Worm (Caenorhabditis elegans): ENCODE measurements around the gene ccar-1.

ccar-1 gene

ce11 chrIV:14123956-14124355, 52.6 kb downstream of the ccar-1 start, which contains the start of gene nkcc-1:
Gene nkcc-1, minus strand, starts transcription at chrIV:14124056.
- TF ChIP-seq nhr-21 (tag; optimal IDR thresholded peaks at IDR 0.05) (no peak), nhr-11 (tag; optimal IDR thresholded peaks at IDR 0.05) (no peak), mab-5 (tag; optimal IDR thresholded peaks at IDR 0.05) (no peak), nhr-23 (tag; optimal IDR thresholded peaks at IDR 0.05) (no peak), nhr-6 (tag; optimal IDR thresholded peaks at IDR 0.05) (no peak), nhr-10 (tag; optimal IDR thresholded peaks at IDR 0.05) (no peak), skn-1 (tag; optimal IDR thresholded peaks at IDR 0.05) (no peak)
